Worm (Caenorhabditis elegans): ENCODE data around the gene C44C11.6.

Gene C44C11.6

DNA sequence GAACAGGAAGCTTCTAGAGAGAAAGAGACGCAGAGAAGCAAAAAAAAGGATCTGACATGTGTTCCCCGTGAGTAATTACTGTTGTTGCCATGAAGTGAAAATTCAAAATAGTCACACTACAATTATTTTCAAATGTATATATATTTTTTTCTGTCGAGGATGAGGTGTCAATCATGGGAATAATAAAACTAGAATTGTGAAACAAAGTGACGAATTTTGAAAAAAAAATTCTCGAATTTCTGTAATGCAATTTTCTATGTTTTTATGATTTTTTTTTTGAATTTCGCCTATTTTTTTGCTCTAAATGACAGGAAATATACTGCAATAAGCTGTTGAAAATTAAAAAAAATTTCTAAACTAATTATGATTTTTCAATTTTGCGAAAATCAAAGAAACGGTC, 8.5 kb downstream of the C44C11.6 start:
- TF ChIP-seq F55B11.4 (tag; optimal IDR thresholded peaks at IDR 0.05; ENCODE audit: borderline replicate concordance, insufficient read depth) (no peak), ZK185.1 (tag; optimal IDR thresholded peaks at IDR 0.05; ENCODE audit: poor library complexity, severe bottlenecking) (no peak), unc-62 (GFP tag; optimal IDR thresholded peaks at IDR 0.05) (peak; percentile 92), ztf-6 (GFP tag; IDR thresholded peaks at IDR 0.05) (no peak)

DNA sequence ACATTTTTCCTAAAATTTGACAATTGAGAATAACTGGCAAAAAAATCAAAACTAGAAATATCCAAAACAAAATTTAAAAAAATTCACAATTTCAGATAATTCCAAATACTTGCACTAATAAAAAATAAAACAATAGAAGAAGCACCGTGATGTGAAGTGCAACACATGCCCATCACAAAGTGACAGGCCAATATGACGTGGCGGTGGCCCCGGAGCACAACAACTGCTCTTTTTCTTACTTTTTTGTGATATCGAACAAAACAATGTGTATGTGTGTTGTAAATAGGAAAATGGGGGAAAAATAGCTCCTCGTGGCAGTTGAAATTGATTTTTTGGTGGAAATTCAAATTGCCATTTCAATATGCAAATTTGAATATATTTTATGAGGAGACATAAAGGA, 9.2 kb downstream of the C44C11.6 start:
- TF ChIP-seq let-607 (tag; optimal IDR thresholded peaks at IDR 0.05) (peak; percentile 88 to 95), nhr-80 (tag; optimal IDR thresholded peaks at IDR 0.05) (peak; percentile 88), attf-3 (GFP tag; conservative IDR thresholded peaks at IDR 0.05) (no peak), ztf-22 (GFP tag; optimal IDR thresholded peaks at IDR 0.05) (peak; percentile 8), tlf-1 (GFP tag; optimal IDR thresholded peaks at IDR 0.05) (no peak), snpc-4 (GFP tag; optimal IDR thresholded peaks at IDR 0.05) (no peak), snpc-4 (tag; optimal IDR thresholded peaks at IDR 0.05) (peak in 1 of 4 experiments; percentile 50), cebp-1 (GFP tag; IDR thresholded peaks at IDR 0.05) (no peak), cebp-1 (tag; optimal IDR thresholded peaks at IDR 0.05) (peak; percentile 23), attf-5 (GFP tag; optimal IDR thresholded peaks at IDR 0.05) (peak; percentile 7), lir-1 (GFP tag; conservative IDR thresholded peaks at IDR 0.05) (0 out of 2 replicates have a peak, but pooled peaks have one; percentile 46), egl-18 (GFP tag; IDR thresholded peaks at IDR 0.05) (no peak), unc-62 (GFP tag; optimal IDR thresholded peaks at IDR 0.05) (peak; percentile 91), dox-1 (GFP tag; IDR thresholded peaks at IDR 0.05) (peak; percentile 45; the same call in 1 of the 2 replicates), B0035.1 (tag; optimal IDR thresholded peaks at IDR 0.05) (no peak), ZK185.1 (tag; optimal IDR thresholded peaks at IDR 0.05; ENCODE audit: poor library complexity, severe bottlenecking) (no peak)

DNA sequence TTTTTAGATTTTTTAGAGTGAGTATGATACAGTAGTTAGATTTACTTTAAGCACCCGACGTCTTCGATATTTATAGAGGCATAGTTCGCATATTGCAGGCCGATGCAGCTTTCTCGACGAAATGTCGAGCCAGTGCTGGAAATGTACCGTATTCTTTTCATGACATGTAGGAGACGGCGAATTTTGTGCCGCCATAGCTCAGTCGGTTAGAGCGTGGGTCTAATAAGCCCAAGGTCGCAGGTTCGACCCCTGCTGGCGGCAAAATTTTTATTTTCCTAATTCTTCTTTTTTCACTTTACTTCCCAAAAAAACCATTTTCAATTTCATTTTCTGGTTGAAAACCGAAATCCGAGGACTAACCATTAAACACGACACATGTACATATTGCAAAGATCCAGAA, 17.7 kb downstream of the C44C11.6 start:
- TF ChIP-seq him-1 (tag; optimal IDR thresholded peaks at IDR 0.05) (peak; percentile 48), die-1 (tag; optimal IDR thresholded peaks at IDR 0.05) (peak; percentile 71), ztf-18 (tag; optimal IDR thresholded peaks at IDR 0.05) (no peak), lsl-1 (GFP tag; optimal IDR thresholded peaks at IDR 0.05) (peak; percentile 15), F52B5.7 (tag; optimal IDR thresholded peaks at IDR 0.05) (no peak), snpc-4 (GFP tag; optimal IDR thresholded peaks at IDR 0.05) (no peak), snpc-4 (tag; optimal IDR thresholded peaks at IDR 0.05) (peak in 1 of 4 experiments; percentile 33), F33H1.4 (GFP tag; IDR thresholded peaks at IDR 0.05) (0 out of 2 replicates have a peak, but pooled peaks have one; percentile 33), D2030.7 (GFP tag; IDR thresholded peaks at IDR 0.05) (peak; percentile 67), B0261.1 (tag; optimal IDR thresholded peaks at IDR 0.05) (peak; percentile 70), rpc-1 (optimal IDR thresholded peaks at IDR 0.05) (peak; percentile 52), rpc-1 (tag; optimal IDR thresholded peaks at IDR 0.05) (peak; percentile 75), hmg-1.2 (GFP tag; IDR thresholded peaks at IDR 0.05) (peak; percentile 42; the same call in 1 of the 2 replicates), cebp-1 (GFP tag; IDR thresholded peaks at IDR 0.05) (no peak), cebp-1 (tag; optimal IDR thresholded peaks at IDR 0.05) (peak; percentile 17), madf-3 (GFP tag; IDR thresholded peaks at IDR 0.05) (no peak), lir-1 (GFP tag; conservative IDR thresholded peaks at IDR 0.05) (no peak), Y56A3A.18 (GFP tag; IDR thresholded peaks at IDR 0.05) (no peak), ama-1 (optimal IDR thresholded peaks at IDR 0.05) (no peak), ama-1 (GFP tag; optimal IDR thresholded peaks at IDR 0.05) (no peak), aptf-2 (GFP tag; conservative IDR thresholded peaks at IDR 0.05) (no peak), mcd-1 (GFP tag; IDR thresholded peaks at IDR 0.05) (no peak), nhr-90 (tag; optimal IDR thresholded peaks at IDR 0.05) (peak; percentile 30), attf-3 (GFP tag; conservative IDR thresholded peaks at IDR 0.05) (no peak), dox-1 (GFP tag; IDR thresholded peaks at IDR 0.05) (peak; percentile 38; the same call in 1 of the 2 replicates), Y79H2A.3 (GFP tag; conservative IDR thresholded peaks at IDR 0.05) (no peak), lin-54 (GFP tag; optimal IDR thresholded peaks at IDR 0.05) (no peak), ZK185.1 (tag; optimal IDR thresholded peaks at IDR 0.05; ENCODE audit: poor library complexity, severe bottlenecking) (no peak), ceh-79 (tag; optimal IDR thresholded peaks at IDR 0.05) (no peak), atf-7 (tag; optimal IDR thresholded peaks at IDR 0.05) (no peak), ztf-25 (GFP tag; IDR thresholded peaks at IDR 0.05) (peak; percentile 14; the same call in 1 of the 2 replicates), F57A8.1 (GFP tag; optimal IDR thresholded peaks at IDR 0.05) (no peak), F39B2.1 (GFP tag; IDR thresholded peaks at IDR 0.05) (no peak), F23B12.7 (tag; optimal IDR thresholded peaks at IDR 0.05; ENCODE audit: insufficient read depth) (peak; percentile 56)

All from whole organism, young adult.